Fruit fly (Drosophila melanogaster) whole organism: ENCODE measurements around the gene CG4477.

ENCODE experiments used
- CG8478 ChIP-seq: fragments of >200 bp; optimal IDR thresholded peaks from 2 replicates; lab custom pipeline; 2018; ENCODE audit warnings: inconsistent platforms
- Dll ChIP-seq: fragments of >200 bp; optimal IDR thresholded peaks from 2 replicates; lab custom pipeline; 2017
- EcR ChIP-seq, 2 experiments: fragments of >200 bp; optimal IDR thresholded peaks; 2 replicates each; lab custom pipeline; 2017; ENCODE audit warnings: missing biosample characterization in 2 of 2, missing genetic modification characterization in 2 of 2, missing genetic modification reagents in 2 of 2
- pan ChIP-seq: fragments of >200 bp; optimal IDR thresholded peaks from 2 replicates; lab custom pipeline; 2017
- psq ChIP-seq: fragments of >200 bp; optimal IDR thresholded peaks from 2 replicates; lab custom pipeline; 2017
- usp ChIP-seq: fragments of >200 bp; optimal IDR thresholded peaks from 2 replicates; lab custom pipeline; 2017; ENCODE audit warnings: missing biosample characterization, missing genetic modification characterization, mixed read lengths

The CG4477 gene

dm6 chr3L:9249925-9250324 is at the start of gene CG4477:
CG4477 (plus strand) TSS chr3L:9250225.
- TF ChIP-seq CG8478 (no peak), Dll (no peak), pan (lab: Kevin White, UChicago) (no peak), EcR (GFP tag; optimal IDR thresholded peaks at IDR 0.05; lab: Kevin White, UChicago) (no peak), usp (no peak), psq (lab: Kevin White, UChicago) (no peak)

- TF ChIP-seq psq (lab: Kevin White, UChicago) (no peak), Dll (peak; percentile 19), CG8478 (no peak)
Observed at dm6 chr3L:9208704-9209405, 41.2 kb upstream of the CG4477 start, which contains the start of gene Slc45-1. Slc45-1 (minus strand) TSS chr3L:9208853.

- TF ChIP-seq usp (no peak), Dll (no peak)
Observed at dm6 chr3L:9209665-9210064, 40.4 kb upstream of the CG4477 start.

- TF ChIP-seq CG8478 (no peak), pan (lab: Kevin White, UChicago) (no peak), Dll (no peak)
Observed at dm6 chr3L:9211302-9211930, 38.6 kb upstream of the CG4477 start, which contains the start of gene CG4476. CG4476 (plus strand) TSS chr3L:9211880.

- TF ChIP-seq CG8478 = no peak
- no peak for TF ChIP-seq psq (lab: Kevin White, UChicago)
- no peak for TF ChIP-seq EcR (GFP tag; optimal IDR thresholded peaks at IDR 0.05; lab: Kevin White, UChicago)
- no peak for TF ChIP-seq Dll
- no peak for TF ChIP-seq usp
- no peak for TF ChIP-seq pan (lab: Kevin White, UChicago)
Observed at dm6 chr3L:9236548-9236947, 13.5 kb upstream of the CG4477 start, which contains the start of gene CG4483. CG4483 (minus strand) TSS chr3L:9236648.

- no peak for TF ChIP-seq usp
- TF ChIP-seq EcR (GFP tag; optimal IDR thresholded peaks at IDR 0.05; lab: Kevin White, UChicago) = no peak
- no peak for TF ChIP-seq CG8478
- TF ChIP-seq pan (lab: Kevin White, UChicago) = no peak
- no peak for TF ChIP-seq Dll
- no peak for TF ChIP-seq psq (lab: Kevin White, UChicago)
Observed at dm6 chr3L:9251678-9252077, 1.7 kb downstream of the CG4477 start, which contains the start of gene GluRIB. GluRIB (plus strand) TSS chr3L:9251978.

dm6 chr3L:9255172-9255571 is 5.1 kb downstream of the CG4477 start:
- TF ChIP-seq psq (lab: Kevin White, UChicago) (no peak), pan (lab: Kevin White, UChicago) (no peak), usp (no peak), EcR (GFP tag; optimal IDR thresholded peaks at IDR 0.05; lab: Kevin White, UChicago) (no peak), CG8478 (no peak), Dll (no peak)

- no peak for TF ChIP-seq pan (lab: Kevin White, UChicago)
- no peak for TF ChIP-seq CG8478
- no peak for TF ChIP-seq usp
- TF ChIP-seq Dll = no peak
- no peak for TF ChIP-seq psq (lab: Kevin White, UChicago)
- TF ChIP-seq EcR (GFP tag; optimal IDR thresholded peaks at IDR 0.05; lab: Kevin White, UChicago) = no peak
Observed at dm6 chr3L:9262268-9262667, 12.2 kb downstream of the CG4477 start.

- TF ChIP-seq Dll (no peak), pan (lab: Kevin White, UChicago) (no peak), EcR (GFP tag; optimal IDR thresholded peaks at IDR 0.05; lab: Kevin White, UChicago) (no peak), usp (no peak), psq (lab: Kevin White, UChicago) (no peak), CG8478 (no peak)
Observed at dm6 chr3L:9283743-9284142, 33.7 kb downstream of the CG4477 start.
